Fruit fly (Drosophila melanogaster): ENCODE data around the gene CG6865.

Gene CG6865

DNA sequence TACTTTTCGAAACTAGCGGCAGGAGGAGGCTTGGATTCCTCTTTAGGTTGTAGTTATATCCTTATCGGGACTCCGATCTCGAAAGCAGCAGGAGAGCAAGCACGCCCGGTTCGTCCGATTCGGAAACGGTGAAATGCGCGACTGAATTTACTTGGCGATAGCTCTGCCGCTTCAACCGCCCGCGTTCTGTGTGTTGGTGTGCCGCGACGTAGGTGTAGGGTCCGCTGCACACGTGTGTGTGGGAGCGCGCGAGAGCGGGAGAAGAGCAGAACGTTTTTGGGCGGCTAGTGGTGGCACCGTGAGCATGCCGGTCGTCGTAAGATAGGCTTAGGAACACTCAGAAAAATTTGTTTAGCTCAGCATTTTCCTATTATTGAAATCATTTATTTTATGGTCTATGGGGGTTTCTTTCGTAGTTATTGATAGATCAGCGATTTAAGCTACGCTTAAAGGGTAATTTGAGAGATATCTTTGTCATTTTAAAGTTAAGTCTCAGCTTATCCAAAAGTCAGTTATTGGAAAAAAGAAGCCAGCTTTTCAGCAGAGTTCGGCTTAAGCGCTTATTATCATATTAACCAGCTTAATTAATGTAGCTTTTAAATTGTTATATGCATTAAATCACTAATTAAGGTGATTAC, 23.0 kb upstream of the CG6865 start (continued):
- peak; percentile 22 for TF ChIP-seq lilli (GFP tag; optimal IDR thresholded peaks at IDR 0.05)
- TF ChIP-seq ranshi (GFP tag; IDR thresholded peaks at IDR 0.05) = no peak
- TF ChIP-seq zfh2 (GFP tag; optimal IDR thresholded peaks at IDR 0.05) = no peak
- peak; percentile 10 for TF ChIP-seq CG11398 (GFP tag; optimal IDR thresholded peaks at IDR 0.05)
- TF ChIP-seq CG12104 (GFP tag; optimal IDR thresholded peaks at IDR 0.05) = no peak
- no peak for TF ChIP-seq cas (GFP tag; IDR thresholded peaks at IDR 0.05)
- TF ChIP-seq CG2120 (GFP tag; optimal IDR thresholded peaks at IDR 0.05) = peak; percentile 31
- no peak for TF ChIP-seq CG11085 (GFP tag; IDR thresholded peaks at IDR 0.05)
- no peak for TF ChIP-seq otp (GFP tag; IDR thresholded peaks at IDR 0.05)
- TF ChIP-seq C15 (GFP tag; IDR thresholded peaks at IDR 0.05) = no peak
- no peak for TF ChIP-seq Nf-YB (GFP tag; optimal IDR thresholded peaks at IDR 0.05)
- no peak for TF ChIP-seq gro (GFP tag; optimal IDR thresholded peaks at IDR 0.05)
- TF ChIP-seq GATAe (GFP tag; conservative IDR thresholded peaks at IDR 0.05) = no peak
- no peak for TF ChIP-seq CG5180 (GFP tag; optimal IDR thresholded peaks at IDR 0.05)
- no peak for TF ChIP-seq Dfd (GFP tag; optimal IDR thresholded peaks at IDR 0.05)
- no peak for TF ChIP-seq CG9437 (GFP tag; optimal IDR thresholded peaks at IDR 0.05)
- TF ChIP-seq CG10959 (GFP tag; IDR thresholded peaks at IDR 0.05) = no peak
- peak; percentile 26 for TF ChIP-seq Hmr (GFP tag; optimal IDR thresholded peaks at IDR 0.05)
- peak; percentile 97 for TF ChIP-seq grn (GFP tag; optimal IDR thresholded peaks at IDR 0.05)
- no peak for TF ChIP-seq CG9797 (GFP tag; optimal IDR thresholded peaks at IDR 0.05)
- no peak for TF ChIP-seq Dip2 (GFP tag; IDR thresholded peaks at IDR 0.05)
- TF ChIP-seq CG10431 (GFP tag; optimal IDR thresholded peaks at IDR 0.05) = no peak
- no peak for TF ChIP-seq CG8290 (GFP tag; optimal IDR thresholded peaks at IDR 0.05)
- TF ChIP-seq CG8290 (tag; optimal IDR thresholded peaks at IDR 0.05) = peak in 1 of 2 experiments; percentile 69
- TF ChIP-seq lola (GFP tag; optimal IDR thresholded peaks at IDR 0.05) = peak in 1 of 3 experiments; percentile 7
- TF ChIP-seq tio (GFP tag; optimal IDR thresholded peaks at IDR 0.05) = peak; percentile 1
- no peak for TF ChIP-seq nmo (GFP tag; optimal IDR thresholded peaks at IDR 0.05)
- TF ChIP-seq Camta (GFP tag; optimal IDR thresholded peaks at IDR 0.05) = peak; percentile 17
- TF ChIP-seq Sin3A (optimal IDR thresholded peaks at IDR 0.05) = no peak
- peak; percentile 31 for TF ChIP-seq pfk (GFP tag; optimal IDR thresholded peaks at IDR 0.05)
- TF ChIP-seq CG8924 (tag; optimal IDR thresholded peaks at IDR 0.05) = peak; percentile 54
- peak; percentile 8 for TF ChIP-seq CG4820 (GFP tag; optimal IDR thresholded peaks at IDR 0.05)
- TF ChIP-seq Dek (tag; optimal IDR thresholded peaks at IDR 0.05) = peak; percentile 8
- no peak for TF ChIP-seq aop (GFP tag; IDR thresholded peaks at IDR 0.05)
- no peak for TF ChIP-seq HHEX (GFP tag; optimal IDR thresholded peaks at IDR 0.05)
- TF ChIP-seq NK7.1 (GFP tag; optimal IDR thresholded peaks at IDR 0.05) = peak; percentile 44
- TF ChIP-seq Taf1 (GFP tag; IDR thresholded peaks at IDR 0.05) = no peak
- TF ChIP-seq lab (GFP tag; optimal IDR thresholded peaks at IDR 0.05) = peak; percentile 44
- no peak for TF ChIP-seq CG33213 (GFP tag; optimal IDR thresholded peaks at IDR 0.05)
- peak; percentile 56 for TF ChIP-seq CrebB (tag; optimal IDR thresholded peaks at IDR 0.05)
- no peak for TF ChIP-seq CkIIα-i1 (GFP tag; IDR thresholded peaks at IDR 0.05)
- TF ChIP-seq CG14014 (GFP tag; IDR thresholded peaks at IDR 0.05) = no peak
- TF ChIP-seq pb (GFP tag; optimal IDR thresholded peaks at IDR 0.05) = no peak
- TF ChIP-seq Pdp1 (GFP tag; optimal IDR thresholded peaks at IDR 0.05) = peak; percentile 22 to 43
- TF ChIP-seq Antp (GFP tag; optimal IDR thresholded peaks at IDR 0.05) = peak; percentile 28
- no peak for TF ChIP-seq CG11247 (GFP tag; IDR thresholded peaks at IDR 0.05)
- TF ChIP-seq tgo (GFP tag; IDR thresholded peaks at IDR 0.05) = no peak
- no peak for TF ChIP-seq E2f1 (GFP tag; IDR thresholded peaks at IDR 0.05)
- TF ChIP-seq tll (GFP tag; optimal IDR thresholded peaks at IDR 0.05) = peak in 1 of 2 experiments; percentile 29
- no peak for TF ChIP-seq dysf (GFP tag; IDR thresholded peaks at IDR 0.05)
- no peak for TF ChIP-seq row (GFP tag; IDR thresholded peaks at IDR 0.05)
